Fruit fly (Drosophila melanogaster) whole organism, wandering third instar larva: ENCODE measurements around the gene RpL34a.

Source experiments
- CG32264 ChIP-seq: fragments of 200-800 bp; sonication (Bioruptor generic); optimal IDR thresholded peaks from 2 replicates; lab custom pipeline; 2016; ENCODE audit warnings: missing biosample characterization, missing genetic modification characterization
- N ChIP-seq: fragments of >200 bp; optimal IDR thresholded peaks from 2 replicates; lab custom pipeline; 2018; ENCODE audit warnings: missing biosample characterization, missing external identifiers, missing genetic modification characterization
- Vsx2 ChIP-seq: fragments of 200-300, 225-300 bp; sonication (Bioruptor generic); optimal IDR thresholded peaks from 2 replicates; lab custom pipeline; 2018; ENCODE audit warnings: missing biosample characterization, missing genetic modification characterization; ENCODE audit not compliant: partially characterized antibody
- br ChIP-seq: fragments of 200-800 bp; sonication (Bioruptor generic); optimal IDR thresholded peaks from 2 replicates; lab custom pipeline; 2016; ENCODE audit warnings: missing biosample characterization, missing genetic modification characterization
- brk ChIP-seq: fragments of 200-800 bp; sonication (Bioruptor generic); optimal IDR thresholded peaks from 2 replicates; lab custom pipeline; 2016; ENCODE audit warnings: missing biosample characterization, mild to moderate bottlenecking, missing genetic modification characterization
- fru ChIP-seq: fragments of 200-800 bp; sonication (Bioruptor generic); optimal IDR thresholded peaks from 3 replicates; lab custom pipeline; 2016; ENCODE audit warnings: missing biosample characterization, mild to moderate bottlenecking, missing genetic modification characterization
- h ChIP-seq: fragments of 200-800 bp; sonication (Bioruptor generic); optimal IDR thresholded peaks from 3 replicates; lab custom pipeline; 2016; ENCODE audit warnings: missing biosample characterization, mild to moderate bottlenecking, missing genetic modification characterization
- psq ChIP-seq: fragments of 200-800 bp; sonication (Bioruptor generic); optimal IDR thresholded peaks from 3 replicates; lab custom pipeline; 2017; ENCODE audit warnings: missing biosample characterization, mild to moderate bottlenecking, missing genetic modification characterization, moderate library complexity
- sage ChIP-seq: fragments of 200-800 bp; sonication (Bioruptor generic); optimal IDR thresholded peaks from 2 replicates; lab custom pipeline; 2016; ENCODE audit warnings: missing biosample characterization, mild to moderate bottlenecking, missing genetic modification characterization
- usp ChIP-seq: fragments of >200 bp; optimal IDR thresholded peaks from 2 replicates; lab custom pipeline; 2017; ENCODE audit warnings: missing biosample characterization, missing genetic modification characterization

DNA sequence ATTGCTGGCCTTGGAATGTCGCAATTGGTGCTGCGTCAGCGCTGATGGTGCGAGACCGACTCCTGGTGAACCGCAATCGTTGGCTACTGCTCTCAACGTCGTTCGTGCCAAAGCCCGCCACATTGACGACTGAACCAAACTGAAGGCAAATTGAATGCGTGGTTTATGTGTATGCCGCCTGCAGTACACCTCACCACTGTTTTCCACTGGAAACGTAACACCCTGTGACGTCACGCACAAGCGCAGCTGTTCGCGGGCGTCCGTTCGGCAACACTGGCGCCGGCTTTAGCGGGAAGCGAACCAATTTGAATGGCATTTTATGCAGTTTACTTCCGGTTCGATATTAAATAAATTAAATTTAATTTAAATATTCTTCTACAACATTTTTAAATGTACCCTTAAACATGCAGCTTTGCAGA is 3.8 kb downstream of the RpL34a start, which contains the start of gene Cmpk:
- TF ChIP-seq usp (GFP tag; lab: Kevin White, UChicago) (no peak), psq (peak; percentile 58), Vsx2 (GFP tag; lab: Kevin White, UChicago) (no peak), sage (peak; percentile 90), CG32264 (GFP tag; lab: Kevin White, UChicago) (peak; percentile 44), brk (GFP tag; lab: Kevin White, UChicago) (no peak), br (GFP tag; lab: Kevin White, UChicago) (peak; percentile 82), fru (peak; percentile 72), h (peak; percentile 86), N (GFP tag; lab: Kevin White, UChicago) (no peak)
